Worm (Caenorhabditis elegans) whole organism, late embryonic: ENCODE data around the gene C25H3.3.

Source experiments
- K02D7.2 ChIP-seq: sonication (generic microtip); optimal IDR thresholded peaks from 2 replicates; lab custom pipeline; 2017; ENCODE audit warnings: mild to moderate bottlenecking, missing genetic modification characterization, missing compliant biosample characterization
- ceh-19 ChIP-seq: fragments of 200-800 bp; sonication (Bioruptor generic); optimal IDR thresholded peaks from 2 replicates; lab custom pipeline; 2018; ENCODE audit warnings: mild to moderate bottlenecking, missing genetic modification characterization, missing compliant biosample characterization
- ceh-24 ChIP-seq: sonication (generic microtip); optimal IDR thresholded peaks from 2 replicates; lab custom pipeline; 2016; ENCODE audit warnings: mild to moderate bottlenecking, missing genetic modification characterization, missing compliant biosample characterization
- che-1 ChIP-seq: sonication (generic microtip); optimal IDR thresholded peaks from 2 replicates; lab custom pipeline; 2016; ENCODE audit warnings: mild to moderate bottlenecking, missing genetic modification characterization, missing compliant biosample characterization
- dve-1 ChIP-seq: sonication (generic microtip); optimal IDR thresholded peaks from 2 replicates; lab custom pipeline; 2017; ENCODE audit warnings: antibody characterized with exemption, mild to moderate bottlenecking, missing genetic modification characterization, missing compliant biosample characterization
- pha-4 ChIP-seq: fragments of 150-350 bp; optimal IDR thresholded peaks from 2 replicates; lab custom pipeline; 2018; ENCODE audit warnings: missing biosample characterization, missing genetic modification reagents, missing genetic modification characterization
- pros-1 ChIP-seq: fragments of 150-350 bp; optimal IDR thresholded peaks from 2 replicates; lab custom pipeline; 2014; ENCODE audit warnings: missing biosample characterization, missing genetic modification reagents, missing genetic modification characterization

DNA sequence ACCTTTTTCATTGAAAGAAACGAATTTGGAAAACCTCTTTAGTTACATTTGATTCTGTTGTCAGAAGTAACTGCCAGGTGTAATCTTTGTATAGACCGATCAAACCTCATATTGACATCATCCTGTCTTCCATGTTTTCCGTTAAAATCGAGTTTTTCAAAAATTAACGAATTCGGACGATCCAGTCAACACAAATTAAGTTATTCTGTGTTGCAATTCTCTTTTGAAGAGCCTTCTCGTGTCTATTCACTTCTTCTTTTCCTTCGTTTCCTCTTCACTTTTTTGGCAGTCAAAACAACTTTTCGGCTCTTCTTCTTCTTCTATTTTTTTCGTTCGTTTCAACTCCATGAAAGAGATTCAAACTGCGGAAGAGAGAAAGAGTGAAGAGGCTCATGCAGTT is 14.2 kb downstream of the C25H3.3 start:
- TF ChIP-seq pha-4 (tag; lab: Kevin White, UChicago): no peak
- no peak for TF ChIP-seq pros-1
- TF ChIP-seq ceh-24: no peak
- no peak for TF ChIP-seq ceh-19 (GFP tag; lab: Kevin White, UChicago)
- no peak for TF ChIP-seq dve-1 (tag; lab: Kevin White, UChicago)
- no peak for TF ChIP-seq che-1 (tag; lab: Kevin White, UChicago)
- TF ChIP-seq K02D7.2 (tag; lab: Kevin White, UChicago): no peak
